Worm (Caenorhabditis elegans) whole organism, L1 larva: ENCODE data around the gene F53F1.6.

ENCODE experiments used
- alr-1 ChIP-seq: fragments of 200-800 bp; sonication (Bioruptor generic); optimal IDR thresholded peaks from 2 replicates; lab custom pipeline; 2018; ENCODE audit warnings: borderline replicate concordance, mild to moderate bottlenecking, missing genetic modification characterization, missing compliant biosample characterization
- fkh-4 ChIP-seq: sonication (generic microtip); optimal IDR thresholded peaks from 2 replicates; lab custom pipeline; 2016; ENCODE audit warnings: missing compliant biosample characterization, missing genetic modification characterization, borderline replicate concordance
- nhr-12 ChIP-seq: sonication (generic microtip); optimal IDR thresholded peaks from 2 replicates; lab custom pipeline; 2017; ENCODE audit warnings: missing biosample characterization, missing genetic modification characterization
- pqm-1 ChIP-seq: sonication (generic microtip); optimal IDR thresholded peaks from 3 replicates; lab custom pipeline; 2017; ENCODE audit warnings: missing biosample characterization, missing genetic modification characterization
- skn-1 ChIP-seq: fragments of 150-350 bp; optimal IDR thresholded peaks from 2 replicates; lab custom pipeline; 2014; ENCODE audit warnings: missing biosample characterization, missing genetic modification characterization
- unc-62 ChIP-seq: fragments of 150-350 bp; optimal IDR thresholded peaks from 2 replicates; lab custom pipeline; 2014; ENCODE audit warnings: missing biosample characterization, missing genetic modification reagents, missing genetic modification characterization
- zag-1 ChIP-seq: fragments of 150-350 bp; optimal IDR thresholded peaks from 2 replicates; lab custom pipeline; 2014; ENCODE audit warnings: missing biosample characterization, missing genetic modification characterization

DNA sequence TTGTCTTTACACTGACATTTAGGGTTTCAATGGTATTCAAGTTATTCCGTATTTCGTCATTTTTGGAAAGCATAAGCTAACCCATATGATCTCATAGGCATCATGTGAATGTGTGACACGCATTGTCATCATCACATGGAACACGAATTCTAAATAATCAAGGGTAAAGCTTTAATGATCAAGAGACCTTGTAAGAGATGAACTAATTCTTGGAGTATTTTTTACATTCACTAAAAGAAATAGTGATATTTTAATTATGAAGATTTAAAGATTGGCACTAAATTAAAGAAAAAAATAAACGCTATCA lies 5.5 kb downstream of the F53F1.6 start:
- TF ChIP-seq alr-1 (no peak), fkh-4 (tag; lab: Kevin White, UChicago) (no peak), nhr-12 (tag; lab: Kevin White, UChicago) (no peak), zag-1 (tag; lab: Kevin White, UChicago) (no peak), unc-62 (GFP tag; lab: Kevin White, UChicago) (no peak), skn-1 (tag; lab: Kevin White, UChicago) (no peak), pqm-1 (tag; lab: Kevin White, UChicago) (no peak)
